Fruit fly (Drosophila melanogaster) whole organism, embryonic: Measurements from ENCODE around the gene Ada1-2.

Experiments used
- Abd-B ChIP-seq: fragments of 200-800 bp; sonication (Bioruptor generic); optimal IDR thresholded peaks from 2 replicates; lab custom pipeline; 2018; ENCODE audit warnings: missing biosample characterization, mild to moderate bottlenecking, missing genetic modification characterization, moderate library complexity
- Asciz ChIP-seq: fragments of 200-800 bp; sonication (Bioruptor generic); optimal IDR thresholded peaks from 2 replicates; lab custom pipeline; 2017; ENCODE audit warnings: missing biosample characterization, mild to moderate bottlenecking, missing genetic modification characterization, missing genetic modification reagents
- Atf6 ChIP-seq: fragments of 200-800 bp; sonication (Bioruptor generic); IDR thresholded peaks from 2 replicates; pipeline ENCODE4 v1.3.6; 2022; ENCODE audit warnings: missing biosample characterization, missing genetic modification characterization
- Blimp-1 ChIP-seq: fragments of 200-800 bp; sonication (Bioruptor generic); optimal IDR thresholded peaks from 3 replicates; lab custom pipeline; 2018; ENCODE audit warnings: missing biosample characterization, missing genetic modification characterization, mild to moderate bottlenecking, moderate library complexity, missing genetic modification reagents
- CG10565 ChIP-seq: fragments of 200-800 bp; sonication (Bioruptor generic); optimal IDR thresholded peaks from 3 replicates; lab custom pipeline; 2016; ENCODE audit warnings: missing biosample characterization, mild to moderate bottlenecking, missing genetic modification characterization
- CG10959 ChIP-seq: fragments of 200-800 bp; sonication (Bioruptor generic); IDR thresholded peaks from 2 replicates; pipeline ENCODE4 v1.3.6; 2022; ENCODE audit warnings: missing biosample characterization, missing genetic modification characterization
- CG11093 ChIP-seq: fragments of 200-800 bp; sonication (Bioruptor generic); IDR thresholded peaks from 3 replicates; pipeline ENCODE4 v1.3.6; 2022; ENCODE audit warnings: missing biosample characterization, missing genetic modification characterization
- CG11398 ChIP-seq: fragments of 200-800 bp; sonication (Bioruptor generic); optimal IDR thresholded peaks from 2 replicates; lab custom pipeline; 2016; ENCODE audit warnings: missing biosample characterization, missing genetic modification characterization
- CG12155 ChIP-seq: fragments of 200-800 bp; sonication (Bioruptor generic); optimal IDR thresholded peaks from 3 replicates; lab custom pipeline; 2016; ENCODE audit warnings: missing biosample characterization, missing genetic modification characterization
- CG14014 ChIP-seq: fragments of 200-800 bp; sonication (Bioruptor generic); IDR thresholded peaks from 2 replicates; pipeline ENCODE4 v1.3.6; 2022; ENCODE audit warnings: missing biosample characterization, missing genetic modification characterization
- CG14860 ChIP-seq: fragments of 200-800 bp; sonication (Bioruptor generic); IDR thresholded peaks from 3 replicates; pipeline ENCODE4 v1.3.6; 2022; ENCODE audit warnings: missing biosample characterization, missing genetic modification characterization; ENCODE audit not compliant: partially characterized antibody
- CG15696 ChIP-seq: fragments of 200-800 bp; sonication (Bioruptor generic); optimal IDR thresholded peaks from 2 replicates; lab custom pipeline; 2019; ENCODE audit warnings: missing biosample characterization, mild to moderate bottlenecking, missing genetic modification characterization, moderate library complexity
- CG17359 ChIP-seq: fragments of 200-800 bp; sonication (Bioruptor generic); optimal IDR thresholded peaks from 3 replicates; lab custom pipeline; 2018; ENCODE audit warnings: missing biosample characterization, mild to moderate bottlenecking, missing genetic modification characterization, moderate library complexity
- CG1832 ChIP-seq: fragments of 200-800 bp; sonication (Bioruptor generic); optimal IDR thresholded peaks from 2 replicates; lab custom pipeline; 2017; ENCODE audit warnings: missing biosample characterization, mild to moderate bottlenecking, missing genetic modification characterization, inconsistent platforms
- CG3163 ChIP-seq: fragments of 200-800 bp; sonication (Bioruptor generic); optimal IDR thresholded peaks from 3 replicates; lab custom pipeline; 2016; ENCODE audit warnings: missing biosample characterization, missing genetic modification characterization
- CG3407 ChIP-seq: fragments of 200-800 bp; sonication (Bioruptor generic); optimal IDR thresholded peaks from 2 replicates; lab custom pipeline; 2018; ENCODE audit warnings: missing biosample characterization, mild to moderate bottlenecking, missing genetic modification characterization
- CG4730 ChIP-seq: fragments of 200-800 bp; sonication (Bioruptor generic); IDR thresholded peaks from 2 replicates; pipeline ENCODE4 v1.3.6; 2022; ENCODE audit warnings: missing biosample characterization, missing genetic modification characterization
- CG6254 ChIP-seq: fragments of 200-800 bp; sonication (Bioruptor generic); optimal IDR thresholded peaks from 3 replicates; lab custom pipeline; 2017; ENCODE audit warnings: mild to moderate bottlenecking, missing biosample characterization, missing genetic modification reagents, missing genetic modification characterization
- CG8089 ChIP-seq: fragments of 200-800 bp; sonication (Bioruptor generic); optimal IDR thresholded peaks from 3 replicates; lab custom pipeline; 2016; ENCODE audit warnings: missing biosample characterization, missing genetic modification characterization
- CG8944 ChIP-seq: fragments of 200-800 bp; sonication (Bioruptor generic); optimal IDR thresholded peaks from 3 replicates; lab custom pipeline; 2016; ENCODE audit warnings: missing biosample characterization, missing genetic modification characterization
- CG9876 ChIP-seq: fragments of 200-800 bp; sonication (Bioruptor generic); optimal IDR thresholded peaks from 2 replicates; lab custom pipeline; 2016; ENCODE audit warnings: missing biosample characterization, missing genetic modification characterization
- D ChIP-seq, 2 experiments: fragments of 200-800 bp in 1 of 2; fragments of >200 bp in 1 of 2; sonication (Bioruptor generic) in 1 of 2; optimal IDR thresholded peaks; 2 replicates in 1 of 2; 3 replicates in 1 of 2; lab custom pipeline; 2017; ENCODE audit warnings: mild to moderate bottlenecking in 1 of 2, missing biosample characterization in 1 of 2, missing genetic modification characterization in 1 of 2, missing genetic modification reagents in 1 of 2
- Doc2 ChIP-seq: fragments of 200-800 bp; sonication (Bioruptor generic); IDR thresholded peaks from 2 replicates; pipeline ENCODE4 v1.3.6; 2022; ENCODE audit warnings: missing biosample characterization, missing genetic modification characterization
- Drgx ChIP-seq: fragments of 200-800 bp; sonication (Bioruptor generic); IDR thresholded peaks from 2 replicates; pipeline ENCODE4 v1.3.6; 2022; ENCODE audit warnings: missing biosample characterization, missing genetic modification characterization
- E2f2 ChIP-seq: fragments of 200-800 bp; sonication (Bioruptor generic); IDR thresholded peaks from 2 replicates; pipeline ENCODE4 v1.3.6; 2022; ENCODE audit warnings: missing biosample characterization, missing genetic modification characterization
- Ets97D ChIP-seq: fragments of 200-800 bp; sonication (Bioruptor generic); optimal IDR thresholded peaks from 3 replicates; lab custom pipeline; 2016; ENCODE audit warnings: missing biosample characterization, missing genetic modification characterization
- Fer1 ChIP-seq: fragments of 200-800 bp; sonication (Bioruptor generic); optimal IDR thresholded peaks from 2 replicates; lab custom pipeline; 2017; ENCODE audit warnings: missing biosample characterization, mild to moderate bottlenecking, missing genetic modification characterization
- HmgZ ChIP-seq: fragments of 200-800 bp; sonication (Bioruptor generic); optimal IDR thresholded peaks from 2 replicates; lab custom pipeline; 2018; ENCODE audit warnings: missing biosample characterization, mild to moderate bottlenecking, missing genetic modification characterization
- Meics ChIP-seq: fragments of 200-800 bp; sonication (Bioruptor generic); optimal IDR thresholded peaks from 2 replicates; lab custom pipeline; 2017; ENCODE audit warnings: missing biosample characterization, mild to moderate bottlenecking, missing genetic modification characterization
- Mrtf ChIP-seq: fragments of 200-800 bp; sonication (Bioruptor generic); IDR thresholded peaks from 3 replicates; pipeline ENCODE4 v1.3.6; 2022; ENCODE audit warnings: missing biosample characterization, missing genetic modification characterization
- Sox102F ChIP-seq: fragments of 200-800 bp; sonication (Bioruptor generic); optimal IDR thresholded peaks from 2 replicates; lab custom pipeline; 2018; ENCODE audit warnings: missing biosample characterization, mild to moderate bottlenecking, missing genetic modification characterization, moderate library complexity
- Ssrp ChIP-seq: fragments of 200-800 bp; sonication (Bioruptor generic); optimal IDR thresholded peaks from 2 replicates; lab custom pipeline; 2018; ENCODE audit warnings: missing biosample characterization, mild to moderate bottlenecking, missing genetic modification characterization, moderate library complexity
- Trl ChIP-seq, 3 experiments: fragments of >200 bp in 2 of 3; fragments of 200-800 bp in 1 of 3; sonication (Bioruptor generic) in 1 of 3; optimal IDR thresholded peaks; 2 replicates in 1 of 3; 3 replicates in 2 of 3; lab custom pipeline; 2016 to 2017; ENCODE audit warnings: missing biosample characterization in 1 of 3, missing genetic modification characterization in 1 of 3
- bsh ChIP-seq, 2 experiments: fragments of 200-800 bp; sonication (Bioruptor generic); optimal IDR thresholded peaks; 2 replicates each; lab custom pipeline; 2017 to 2018; ENCODE audit warnings: mild to moderate bottlenecking in 2 of 2, missing biosample characterization in 2 of 2, missing genetic modification characterization in 2 of 2, moderate library complexity in 1 of 2
- btn ChIP-seq: fragments of 200-800 bp; sonication (Bioruptor generic); optimal IDR thresholded peaks from 2 replicates; lab custom pipeline; 2016; ENCODE audit warnings: missing biosample characterization, missing genetic modification characterization
- caup ChIP-seq: fragments of 200-800 bp; sonication (Bioruptor generic); optimal IDR thresholded peaks from 3 replicates; lab custom pipeline; 2017; ENCODE audit warnings: missing biosample characterization, mild to moderate bottlenecking, missing genetic modification characterization, moderate library complexity; ENCODE audit not compliant: severe bottlenecking
- ci ChIP-seq: fragments of 200-800 bp; sonication (Bioruptor generic); IDR thresholded peaks from 3 replicates; pipeline ENCODE4 v1.3.6; 2022; ENCODE audit warnings: missing biosample characterization, missing genetic modification characterization
- corto ChIP-seq: fragments of 200-800 bp; sonication (Bioruptor generic); optimal IDR thresholded peaks from 2 replicates; lab custom pipeline; 2016; ENCODE audit warnings: missing biosample characterization, mild to moderate bottlenecking, missing genetic modification characterization, moderate library complexity
- croc ChIP-seq: fragments of 200-800 bp; sonication (Bioruptor generic); conservative IDR thresholded peaks from 3 replicates; pipeline ENCODE4 v1.3.6; 2022; ENCODE audit warnings: missing biosample characterization, missing genetic modification characterization
- dmrt99B ChIP-seq: fragments of 200-800 bp; sonication (Bioruptor generic); optimal IDR thresholded peaks from 2 replicates; lab custom pipeline; 2018; ENCODE audit warnings: missing biosample characterization, mild to moderate bottlenecking, missing genetic modification characterization, moderate library complexity
- emc ChIP-seq: fragments of 200-800 bp; sonication (Bioruptor generic); optimal IDR thresholded peaks from 2 replicates; lab custom pipeline; 2016; ENCODE audit warnings: missing biosample characterization, missing genetic modification characterization
- ewg ChIP-seq: fragments of 200-800 bp; sonication (Bioruptor generic); optimal IDR thresholded peaks from 3 replicates; lab custom pipeline; 2017; ENCODE audit warnings: mild to moderate bottlenecking, missing biosample characterization, missing genetic modification reagents, missing genetic modification characterization
- grau ChIP-seq: fragments of 200-800 bp; optimal IDR thresholded peaks from 3 replicates; lab custom pipeline; 2019; ENCODE audit warnings: missing biosample characterization, mild to moderate bottlenecking, missing genetic modification characterization, moderate library complexity
- h ChIP-seq: fragments of >200 bp; optimal IDR thresholded peaks from 2 replicates; lab custom pipeline; 2017
- ken ChIP-seq: fragments of 200-800 bp; sonication (Bioruptor generic); IDR thresholded peaks from 3 replicates; pipeline ENCODE4 v1.3.6; 2022; ENCODE audit warnings: missing biosample characterization, missing genetic modification characterization
- oc ChIP-seq: fragments of 200-800 bp; sonication (Bioruptor generic); optimal IDR thresholded peaks from 2 replicates; lab custom pipeline; 2018; ENCODE audit warnings: missing biosample characterization, mild to moderate bottlenecking, missing genetic modification characterization, moderate library complexity
- phol ChIP-seq: fragments of 200-800 bp; sonication (Bioruptor generic); optimal IDR thresholded peaks from 3 replicates; lab custom pipeline; 2018; ENCODE audit warnings: missing biosample characterization, mild to moderate bottlenecking, missing genetic modification characterization, moderate library complexity
- pnt ChIP-seq: fragments of 200-800 bp; sonication (Bioruptor generic); optimal IDR thresholded peaks from 3 replicates; lab custom pipeline; 2016; ENCODE audit warnings: missing biosample characterization, missing genetic modification characterization
- sim ChIP-seq: fragments of 200-800 bp; sonication (Bioruptor generic); IDR thresholded peaks from 2 replicates; pipeline ENCODE4 v1.3.6; 2022; ENCODE audit warnings: missing biosample characterization, missing genetic modification characterization
- sna ChIP-seq: fragments of 200-800 bp; sonication (Bioruptor generic); IDR thresholded peaks from 2 replicates; pipeline ENCODE4 v1.3.6; 2022; ENCODE audit warnings: missing biosample characterization, missing genetic modification characterization; ENCODE audit not compliant: partially characterized antibody
- yki ChIP-seq: fragments of >200 bp; optimal IDR thresholded peaks from 3 replicates; lab custom pipeline; 2018

Ada1-2 gene

dm6 chr2L:11987945-11988344 lies 4.8 kb upstream of the Ada1-2 start, which contains the start of the genes CG6686 and CG34163 (continued):
- TF ChIP-seq CG14860 (no peak), Fer1 (no peak), Blimp-1 (GFP tag; lab: Kevin White, UChicago) (no peak), CG1832 (GFP tag; lab: Kevin White, UChicago) (no peak), Mrtf (GFP tag; lab: Robert Waterston, UW) (no peak), E2f2 (peak; percentile 64), CG11398 (no peak), h (no peak), dmrt99B (tag; lab: Kevin White, UChicago) (no peak), CG3407 (GFP tag; lab: Kevin White, UChicago) (no peak), HmgZ (peak; percentile 38), Ets97D (GFP tag; lab: Kevin White, UChicago) (peak; percentile 71), corto (no peak), CG4730 (GFP tag; lab: Robert Waterston, UW) (no peak), pnt (GFP tag; lab: Kevin White, UChicago) (peak; percentile 11), yki (lab: Kevin White, UChicago) (peak; percentile 65), CG12155 (GFP tag; lab: Kevin White, UChicago) (peak; percentile 15), CG11093 (GFP tag; lab: Robert Waterston, UW) (no peak), Trl (optimal IDR thresholded peaks at IDR 0.05; lab: Kevin White, UChicago) (no peak), Trl (GFP tag; optimal IDR thresholded peaks at IDR 0.05; lab: Kevin White, UChicago) (no peak), Sox102F (GFP tag; lab: Kevin White, UChicago) (no peak), Atf6 (GFP tag; lab: Robert Waterston, UW) (no peak), CG8944 (peak; percentile 5), Meics (peak; percentile 47), CG10565 (GFP tag; lab: Kevin White, UChicago) (no peak), croc (no peak), Abd-B (GFP tag; lab: Kevin White, UChicago) (peak; percentile 46), Asciz (GFP tag; lab: Kevin White, UChicago) (no peak), CG3163 (GFP tag; lab: Kevin White, UChicago) (no peak), emc (GFP tag; lab: Kevin White, UChicago) (no peak), caup (GFP tag; lab: Kevin White, UChicago) (peak; percentile 8), ken (GFP tag; lab: Robert Waterston, UW) (no peak; the same call in 2 of the 3 replicates), CG14014 (GFP tag; lab: Robert Waterston, UW) (no peak), Ssrp (tag; lab: Kevin White, UChicago) (no peak), ci (GFP tag; lab: Robert Waterston, UW) (no peak), Drgx (GFP tag; lab: Robert Waterston, UW) (no peak), CG8089 (GFP tag; lab: Kevin White, UChicago) (no peak), CG6254 (peak; percentile 19), CG9876 (peak; percentile 9), Doc2 (GFP tag; lab: Robert Waterston, UW) (no peak), phol (tag; lab: Kevin White, UChicago) (peak; percentile 68), btn (GFP tag; lab: Kevin White, UChicago) (no peak), CG17359 (tag; lab: Kevin White, UChicago) (peak; percentile 35), CG15696 (tag; lab: Kevin White, UChicago) (no peak), sna (GFP tag; lab: Robert Waterston, UW) (no peak), bsh (GFP tag; optimal IDR thresholded peaks at IDR 0.05; lab: Kevin White, UChicago) (peak in 1 of 2 experiments; percentile 14), oc (no peak), ewg (GFP tag; lab: Kevin White, UChicago) (no peak), D (optimal IDR thresholded peaks at IDR 0.05; lab: Kevin White, UChicago) (no peak), D (GFP tag; optimal IDR thresholded peaks at IDR 0.05; lab: Kevin White, UChicago) (no peak), CG10959 (no peak), sim (GFP tag; lab: Robert Waterston, UW) (no peak), grau (tag; lab: Kevin White, UChicago) (peak; percentile 33)
